Fruit fly (Drosophila melanogaster): Measurements from ENCODE around the gene Rpt2.

The Rpt2 gene

dm6 chr3R:23931095-23931728 is at the start of gene Rpt2, which contains the start of gene CG13599 (continued):
- TF ChIP-seq YL-1 (GFP tag; optimal IDR thresholded peaks at IDR 0.05), result peak; percentile 88
- TF ChIP-seq hbn (GFP tag; IDR thresholded peaks at IDR 0.05; ENCODE audit: partially characterized antibody), result peak; percentile 50
- TF ChIP-seq fd102C (GFP tag; optimal IDR thresholded peaks at IDR 0.05), result no peak
- TF ChIP-seq crol (GFP tag; IDR thresholded peaks at IDR 0.05), result no peak
- peak; percentile 15 for TF ChIP-seq PHDP (tag; optimal IDR thresholded peaks at IDR 0.05)
- TF ChIP-seq E2f2 (GFP tag; IDR thresholded peaks at IDR 0.05), result peak; percentile 91
- TF ChIP-seq CG17802 (tag; optimal IDR thresholded peaks at IDR 0.05), result no peak
- TF ChIP-seq nmo (GFP tag; optimal IDR thresholded peaks at IDR 0.05), result peak; percentile 60
- TF ChIP-seq mam (GFP tag; optimal IDR thresholded peaks at IDR 0.05), result peak; percentile 27
- TF ChIP-seq bsh (GFP tag; optimal IDR thresholded peaks at IDR 0.05), result no peak
- peak; percentile 22 for TF ChIP-seq Xbp1 (GFP tag; optimal IDR thresholded peaks at IDR 0.05)
- peak; percentile 50 for TF ChIP-seq CG30403 (GFP tag; optimal IDR thresholded peaks at IDR 0.05)
- peak; percentile 99 for TF ChIP-seq CG3995 (GFP tag; optimal IDR thresholded peaks at IDR 0.05)
- peak; percentile 0 for TF ChIP-seq CG33557 (GFP tag; optimal IDR thresholded peaks at IDR 0.05)
- TF ChIP-seq Mes4 (GFP tag; optimal IDR thresholded peaks at IDR 0.05), result no peak
- peak; percentile 28 for TF ChIP-seq Hsf (GFP tag; optimal IDR thresholded peaks at IDR 0.05)
- no peak for TF ChIP-seq slp2 (GFP tag; optimal IDR thresholded peaks at IDR 0.05)
- peak; percentile 52; the same call in 1 of the 2 replicates for TF ChIP-seq bbx (GFP tag; IDR thresholded peaks at IDR 0.05; ENCODE audit: partially characterized antibody)
- TF ChIP-seq nerfin-2 (GFP tag; IDR thresholded peaks at IDR 0.05; ENCODE audit: partially characterized antibody), result no peak; the same call in 1 of the 2 replicates
- TF ChIP-seq CG8478 (optimal IDR thresholded peaks at IDR 0.05), result no peak
- no peak for TF ChIP-seq CG8944 (GFP tag; optimal IDR thresholded peaks at IDR 0.05)
- TF ChIP-seq CG10979 (tag; optimal IDR thresholded peaks at IDR 0.05), result peak; percentile 32
- TF ChIP-seq CG4360 (GFP tag; IDR thresholded peaks at IDR 0.05), result no peak
- no peak for TF ChIP-seq tio (GFP tag; optimal IDR thresholded peaks at IDR 0.05)
- TF ChIP-seq CG9215 (GFP tag; IDR thresholded peaks at IDR 0.05), result no peak
- no peak for TF ChIP-seq NFAT (GFP tag; IDR thresholded peaks at IDR 0.05)
- peak; percentile 19 for TF ChIP-seq sug (tag; optimal IDR thresholded peaks at IDR 0.05)
- peak; percentile 50 for TF ChIP-seq CG15514 (GFP tag; optimal IDR thresholded peaks at IDR 0.05)
- no peak for TF ChIP-seq CG2678 (tag; optimal IDR thresholded peaks at IDR 0.05)
- no peak for TF ChIP-seq CG8765 (GFP tag; IDR thresholded peaks at IDR 0.05)
- TF ChIP-seq gro (GFP tag; optimal IDR thresholded peaks at IDR 0.05), result peak; percentile 52
- peak; percentile 12 for TF ChIP-seq CG10462 (GFP tag; optimal IDR thresholded peaks at IDR 0.05)
- no peak for TF ChIP-seq CG31224 (GFP tag; IDR thresholded peaks at IDR 0.05)
- TF ChIP-seq Hand (GFP tag; optimal IDR thresholded peaks at IDR 0.05), result no peak
- TF ChIP-seq Dip2 (GFP tag; IDR thresholded peaks at IDR 0.05), result no peak
- TF ChIP-seq ATbp (GFP tag; optimal IDR thresholded peaks at IDR 0.05), result no peak
- TF ChIP-seq jigr1 (GFP tag; IDR thresholded peaks at IDR 0.05), result no peak
- peak; percentile 32 for TF ChIP-seq Max (GFP tag; optimal IDR thresholded peaks at IDR 0.05)
- TF ChIP-seq HLH54F (GFP tag; optimal IDR thresholded peaks at IDR 0.05), result peak; percentile 12
- peak; percentile 69 for TF ChIP-seq HmgZ (tag; optimal IDR thresholded peaks at IDR 0.05)
- peak; percentile 78 for TF ChIP-seq Med (GFP tag)
- TF ChIP-seq CG14860 (GFP tag; IDR thresholded peaks at IDR 0.05; ENCODE audit: partially characterized antibody), result 0 out of 3 replicates have a peak, but pooled peaks have one; percentile 20
- TF ChIP-seq CG6689 (GFP tag; IDR thresholded peaks at IDR 0.05), result no peak
- peak; percentile 22 for TF ChIP-seq HmgD (GFP tag; optimal IDR thresholded peaks at IDR 0.05)
- TF ChIP-seq Sry-δ (GFP tag; optimal IDR thresholded peaks at IDR 0.05), result peak; percentile 75
- TF ChIP-seq her (GFP tag; optimal IDR thresholded peaks at IDR 0.05), result no peak
- TF ChIP-seq grau (tag; optimal IDR thresholded peaks at IDR 0.05), result peak; percentile 37
- TF ChIP-seq Dfd (GFP tag; optimal IDR thresholded peaks at IDR 0.05), result no peak
- no peak for TF ChIP-seq H2.0 (GFP tag; IDR thresholded peaks at IDR 0.05)
- no peak for TF ChIP-seq h (optimal IDR thresholded peaks at IDR 0.05)
- TF ChIP-seq CG3847 (GFP tag; IDR thresholded peaks at IDR 0.05), result peak; percentile 87

All from whole organism, embryonic.